Worm (Caenorhabditis elegans) whole organism, L3 larva: Measurements from ENCODE around the gene ZK596.3.

ENCODE experiments used
- R02D3.7 ChIP-seq: fragments of 150-350 bp; optimal IDR thresholded peaks from 2 replicates; lab custom pipeline; 2014; ENCODE audit warnings: missing biosample characterization, missing genetic modification characterization
- ama-1 ChIP-seq: fragments of 150-350 bp; optimal IDR thresholded peaks from 2 replicates; lab custom pipeline; 2018
- egl-27 ChIP-seq: sonication (generic microtip); optimal IDR thresholded peaks from 4 replicates; lab custom pipeline; 2017; ENCODE audit warnings: missing biosample characterization, missing genetic modification reagents, missing genetic modification characterization
- nfya-1 ChIP-seq: sonication (generic microtip); optimal IDR thresholded peaks from 2 replicates; lab custom pipeline; 2017; ENCODE audit warnings: missing genetic modification characterization, mild to moderate bottlenecking, missing compliant biosample characterization, antibody characterized with exemption, moderate library complexity; ENCODE audit not compliant: insufficient read depth
- nhr-28 ChIP-seq: fragments of 150-350 bp; optimal IDR thresholded peaks from 2 replicates; lab custom pipeline; 2014; ENCODE audit warnings: missing biosample characterization, missing genetic modification characterization
- skn-1 ChIP-seq: fragments of 150-350 bp; optimal IDR thresholded peaks from 2 replicates; lab custom pipeline; 2014; ENCODE audit warnings: missing biosample characterization, missing genetic modification characterization
- unc-62 ChIP-seq: fragments of 150-350 bp; sonication (generic microtip); optimal IDR thresholded peaks from 4 replicates; lab custom pipeline; 2014; ENCODE audit warnings: missing biosample characterization, missing genetic modification reagents, missing genetic modification characterization

DNA sequence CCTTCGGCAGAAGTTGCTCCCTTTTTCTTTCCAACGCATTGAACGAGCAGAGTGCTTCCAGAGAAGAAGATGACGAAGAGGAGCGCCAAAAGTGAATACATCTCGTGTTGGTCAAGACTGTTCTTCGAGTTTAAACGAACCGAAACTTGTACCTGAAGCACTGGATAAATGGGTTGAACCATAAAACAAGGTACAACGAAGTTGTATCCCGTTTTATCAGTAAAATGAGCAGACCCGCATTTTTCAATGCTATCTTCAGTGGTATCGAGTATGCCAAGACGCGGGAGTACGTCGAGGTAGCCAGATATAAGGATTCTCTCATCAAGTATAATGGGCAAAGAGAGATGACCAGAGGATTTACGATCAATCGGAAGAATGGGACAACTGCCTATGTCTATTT, 16.9 kb downstream of the ZK596.3 start, which contains the start of gene F13E9.16:
- TF ChIP-seq nfya-1 (no peak), ama-1 (lab: Kevin White, UChicago) (no peak), R02D3.7 (tag; lab: Kevin White, UChicago) (no peak), nhr-28 (tag; lab: Kevin White, UChicago) (no peak), egl-27 (tag; lab: Kevin White, UChicago) (no peak), skn-1 (tag; lab: Kevin White, UChicago) (no peak), unc-62 (GFP tag; lab: Kevin White, UChicago) (no peak)
